Fruit fly (Drosophila melanogaster) whole organism, embryonic: ENCODE results near the gene CG16965.

ENCODE experiments used
- Adf1 ChIP-seq: fragments of 200-800 bp; sonication (Bioruptor generic); IDR thresholded peaks from 2 replicates; pipeline ENCODE4 v1.3.6; 2022; ENCODE audit warnings: missing biosample characterization, missing genetic modification characterization
- BEAF-32 ChIP-seq: fragments of 200-800 bp; sonication (Bioruptor generic); optimal IDR thresholded peaks from 3 replicates; lab custom pipeline; 2017; ENCODE audit warnings: missing biosample characterization, missing genetic modification characterization, mild to moderate bottlenecking, moderate library complexity, missing genetic modification reagents
- CG10147 ChIP-seq: fragments of 200-800 bp; sonication (Bioruptor generic); optimal IDR thresholded peaks from 2 replicates; lab custom pipeline; 2019; ENCODE audit warnings: missing biosample characterization, mild to moderate bottlenecking, missing genetic modification characterization, moderate library complexity
- CG11247 ChIP-seq: fragments of 200-800 bp; sonication (Bioruptor generic); IDR thresholded peaks from 2 replicates; pipeline ENCODE4 v1.3.6; 2022; ENCODE audit warnings: missing biosample characterization, missing genetic modification characterization
- CG12219 ChIP-seq: fragments of 200-800 bp; sonication (Bioruptor generic); optimal IDR thresholded peaks from 3 replicates; lab custom pipeline; 2018; ENCODE audit warnings: missing biosample characterization, mild to moderate bottlenecking, missing genetic modification characterization
- CG12744 ChIP-seq: fragments of 200-800 bp; sonication (Bioruptor generic); optimal IDR thresholded peaks from 2 replicates; lab custom pipeline; 2016; ENCODE audit warnings: missing biosample characterization, missing genetic modification characterization
- CG12769 ChIP-seq: fragments of 200-800 bp; sonication (Bioruptor generic); optimal IDR thresholded peaks from 2 replicates; lab custom pipeline; 2019; ENCODE audit warnings: missing biosample characterization, mild to moderate bottlenecking, missing genetic modification characterization, moderate library complexity
- CG14667 ChIP-seq: fragments of 200-800 bp; sonication (Bioruptor generic); IDR thresholded peaks from 2 replicates; pipeline ENCODE4 v1.3.6; 2022; ENCODE audit warnings: missing biosample characterization, missing genetic modification characterization
- CG15479 ChIP-seq: fragments of 200-800 bp; sonication (Bioruptor generic); optimal IDR thresholded peaks from 3 replicates; lab custom pipeline; 2019; ENCODE audit warnings: missing biosample characterization, mild to moderate bottlenecking, missing genetic modification characterization, moderate library complexity
- CG18599 ChIP-seq: fragments of 200-800 bp; sonication (Bioruptor generic); optimal IDR thresholded peaks from 3 replicates; lab custom pipeline; 2017; ENCODE audit warnings: missing biosample characterization, missing genetic modification characterization, mild to moderate bottlenecking, moderate library complexity, missing genetic modification reagents
- CG18619 ChIP-seq: fragments of 200-800 bp; sonication (Bioruptor generic); optimal IDR thresholded peaks from 3 replicates; lab custom pipeline; 2017; ENCODE audit warnings: missing biosample characterization, mild to moderate bottlenecking, missing genetic modification characterization
- CG30403 ChIP-seq: fragments of 200-800 bp; sonication (Bioruptor generic); optimal IDR thresholded peaks from 3 replicates; lab custom pipeline; 2016; ENCODE audit warnings: missing biosample characterization, missing genetic modification characterization
- CG32767 ChIP-seq: fragments of 200-800 bp; sonication (Bioruptor generic); IDR thresholded peaks from 2 replicates; pipeline ENCODE4 v1.3.6; 2022; ENCODE audit warnings: missing biosample characterization, missing genetic modification characterization
- CG3407 ChIP-seq: fragments of 200-800 bp; sonication (Bioruptor generic); optimal IDR thresholded peaks from 2 replicates; lab custom pipeline; 2018; ENCODE audit warnings: missing biosample characterization, mild to moderate bottlenecking, missing genetic modification characterization
- CG42726 ChIP-seq: fragments of 200-800 bp; sonication (Bioruptor generic); IDR thresholded peaks from 2 replicates; pipeline ENCODE4 v1.3.6; 2022; ENCODE audit warnings: missing biosample characterization, missing genetic modification characterization; ENCODE audit not compliant: partially characterized antibody
- CG6272 ChIP-seq: fragments of 200-800 bp; sonication (Bioruptor generic); IDR thresholded peaks from 2 replicates; pipeline ENCODE4 v1.3.6; 2022; ENCODE audit warnings: missing biosample characterization, missing genetic modification characterization
- CG7786 ChIP-seq: fragments of 200-800 bp; sonication (Bioruptor generic); optimal IDR thresholded peaks from 2 replicates; lab custom pipeline; 2016; ENCODE audit warnings: missing biosample characterization, missing genetic modification characterization
- CG7987 ChIP-seq: fragments of 200-800 bp; sonication (Bioruptor generic); optimal IDR thresholded peaks from 2 replicates; lab custom pipeline; 2018; ENCODE audit warnings: missing biosample characterization, mild to moderate bottlenecking, missing genetic modification characterization, moderate library complexity
- CG9876 ChIP-seq: fragments of 200-800 bp; sonication (Bioruptor generic); optimal IDR thresholded peaks from 2 replicates; lab custom pipeline; 2016; ENCODE audit warnings: missing biosample characterization, missing genetic modification characterization
- CG9932 ChIP-seq: fragments of 200-800 bp; sonication (Bioruptor generic); IDR thresholded peaks from 2 replicates; pipeline ENCODE4 v1.3.6; 2022; ENCODE audit warnings: missing biosample characterization, missing genetic modification characterization
- Eip74EF ChIP-seq, 2 experiments: fragments of 200-800 bp in 1 of 2; fragments of >200 bp in 1 of 2; sonication (Bioruptor generic) in 1 of 2; optimal IDR thresholded peaks; 2 replicates each; lab custom pipeline; 2017 to 2019; ENCODE audit warnings: missing biosample characterization in 2 of 2, missing genetic modification characterization in 2 of 2, mild to moderate bottlenecking in 1 of 2, moderate library complexity in 1 of 2
- Ets65A ChIP-seq: fragments of 200-800 bp; sonication (Bioruptor generic); peaks from one replicate; lab custom pipeline; 2016; ENCODE audit warnings: missing biosample characterization, missing genetic modification characterization
- Hand ChIP-seq: fragments of 200-800 bp; sonication (Bioruptor generic); optimal IDR thresholded peaks from 2 replicates; lab custom pipeline; 2017; ENCODE audit warnings: mild to moderate bottlenecking, missing biosample characterization, missing genetic modification reagents, missing genetic modification characterization
- Hr51 ChIP-seq, 2 experiments: fragments of 200-800 bp; sonication (Bioruptor generic); optimal IDR thresholded peaks; 2 replicates in 1 of 2; 3 replicates in 1 of 2; lab custom pipeline; 2016 to 2018; ENCODE audit warnings: missing biosample characterization in 2 of 2, missing genetic modification characterization in 2 of 2, mild to moderate bottlenecking in 1 of 2, moderate library complexity in 1 of 2
- Kr ChIP-seq: fragments of 200-800 bp; sonication (Bioruptor generic); optimal IDR thresholded peaks from 2 replicates; lab custom pipeline; 2017; ENCODE audit warnings: missing biosample characterization, mild to moderate bottlenecking, missing genetic modification characterization
- MTF-1 ChIP-seq: fragments of 200-800 bp; sonication (Bioruptor generic); optimal IDR thresholded peaks from 2 replicates; lab custom pipeline; 2018; ENCODE audit warnings: missing biosample characterization, mild to moderate bottlenecking, missing genetic modification characterization, borderline replicate concordance
- Oli ChIP-seq: fragments of 200-800 bp; sonication (Bioruptor generic); optimal IDR thresholded peaks from 2 replicates; lab custom pipeline; 2018; ENCODE audit warnings: missing biosample characterization, mild to moderate bottlenecking, missing genetic modification characterization, moderate library complexity
- Optix ChIP-seq: fragments of 200-800 bp; sonication (Bioruptor generic); IDR thresholded peaks from 3 replicates; pipeline ENCODE4 v1.3.6; 2022; ENCODE audit warnings: missing biosample characterization, missing genetic modification characterization
- Ravus ChIP-seq: fragments of 200-800 bp; sonication (Bioruptor generic); IDR thresholded peaks from 2 replicates; pipeline ENCODE4 v1.3.6; 2022; ENCODE audit warnings: missing biosample characterization, missing genetic modification characterization
- Six4 ChIP-seq: fragments of 200-800 bp; sonication (Bioruptor generic); optimal IDR thresholded peaks from 2 replicates; lab custom pipeline; 2016; ENCODE audit warnings: missing biosample characterization, missing genetic modification characterization
- Xrp1 ChIP-seq: fragments of 200-800 bp; sonication (Bioruptor generic); IDR thresholded peaks from 2 replicates; pipeline ENCODE4 v1.3.6; 2022; ENCODE audit warnings: missing biosample characterization, missing genetic modification characterization
- abd-A ChIP-seq: fragments of 200-800 bp; sonication (Bioruptor generic); optimal IDR thresholded peaks from 3 replicates; lab custom pipeline; 2019; ENCODE audit warnings: missing biosample characterization, mild to moderate bottlenecking, missing genetic modification characterization, moderate library complexity
- ap ChIP-seq: fragments of 200-800 bp; sonication (Bioruptor generic); IDR thresholded peaks from 2 replicates; pipeline ENCODE4 v1.3.6; 2022; ENCODE audit warnings: missing biosample characterization, missing genetic modification characterization
- ara ChIP-seq: fragments of 200-800 bp; sonication (Bioruptor generic); IDR thresholded peaks from 2 replicates; pipeline ENCODE4 v1.3.6; 2022; ENCODE audit warnings: missing biosample characterization, missing genetic modification characterization
- ato ChIP-seq: fragments of 200-800 bp; sonication (Bioruptor generic); IDR thresholded peaks from 2 replicates; pipeline ENCODE4 v1.3.6; 2022; ENCODE audit warnings: missing biosample characterization, missing genetic modification characterization; ENCODE audit not compliant: partially characterized antibody
- az2 ChIP-seq: fragments of 200-800 bp; sonication (Bioruptor generic); optimal IDR thresholded peaks from 3 replicates; lab custom pipeline; 2016; ENCODE audit warnings: missing biosample characterization, missing genetic modification characterization
- cad ChIP-seq: fragments of >200 bp; optimal IDR thresholded peaks from 2 replicates; lab custom pipeline; 2017; ENCODE audit warnings: missing biosample characterization, missing genetic modification characterization
- cas ChIP-seq: fragments of 200-800 bp; sonication (Bioruptor generic); IDR thresholded peaks from 2 replicates; pipeline ENCODE4 v1.3.6; 2022; ENCODE audit warnings: missing biosample characterization, missing genetic modification characterization
- ci ChIP-seq: fragments of 200-800 bp; sonication (Bioruptor generic); IDR thresholded peaks from 3 replicates; pipeline ENCODE4 v1.3.6; 2022; ENCODE audit warnings: missing biosample characterization, missing genetic modification characterization
- crp ChIP-seq, 2 experiments: fragments of 200-800 bp; sonication (Bioruptor generic); optimal IDR thresholded peaks; 2 replicates in 1 of 2; 3 replicates in 1 of 2; lab custom pipeline; 2017; ENCODE audit warnings: missing biosample characterization in 2 of 2, missing genetic modification characterization in 2 of 2, mild to moderate bottlenecking in 1 of 2, moderate library complexity in 1 of 2
- cwo ChIP-seq: fragments of 200-800 bp; sonication (Bioruptor generic); optimal IDR thresholded peaks from 3 replicates; lab custom pipeline; 2017; ENCODE audit warnings: missing biosample characterization, missing genetic modification characterization, mild to moderate bottlenecking, moderate library complexity, missing genetic modification reagents
- dpn ChIP-seq, 2 experiments: fragments of 200-800 bp; sonication (Bioruptor generic); optimal IDR thresholded peaks; 3 replicates each; lab custom pipeline; 2016; ENCODE audit warnings: missing biosample characterization in 2 of 2, missing genetic modification characterization in 2 of 2
- eyg ChIP-seq: fragments of 200-800 bp; sonication (Bioruptor generic); optimal IDR thresholded peaks from 3 replicates; lab custom pipeline; 2016; ENCODE audit warnings: missing biosample characterization, missing genetic modification characterization
- inv ChIP-seq: fragments of 200-800 bp; sonication (Bioruptor generic); IDR thresholded peaks from 2 replicates; pipeline ENCODE4 v1.3.6; 2022; ENCODE audit warnings: missing biosample characterization, missing genetic modification characterization; ENCODE audit not compliant: partially characterized antibody
- lov ChIP-seq, 2 experiments: fragments of 200-800 bp in 1 of 2; fragments of >200 bp in 1 of 2; sonication (Bioruptor generic) in 1 of 2; IDR thresholded peaks in 1 of 2; optimal IDR thresholded peaks in 1 of 2; 2 replicates in 1 of 2; 3 replicates in 1 of 2; pipeline versions ENCODE4 v1.3.6 to Lab custom; 2017 to 2022; ENCODE audit warnings: missing biosample characterization in 1 of 2, missing genetic modification characterization in 1 of 2
- peb ChIP-seq: fragments of 200-800 bp; sonication (Bioruptor generic); IDR thresholded peaks from 2 replicates; pipeline ENCODE4 v1.3.6; 2022; ENCODE audit warnings: missing biosample characterization, missing genetic modification characterization
- repo ChIP-seq: fragments of 200-800 bp; sonication (Bioruptor generic); optimal IDR thresholded peaks from 2 replicates; lab custom pipeline; 2016; ENCODE audit warnings: missing biosample characterization, missing genetic modification characterization
- salm ChIP-seq: fragments of 200-800 bp; sonication (Bioruptor generic); optimal IDR thresholded peaks from 2 replicates; lab custom pipeline; 2018; ENCODE audit warnings: missing biosample characterization, mild to moderate bottlenecking, missing genetic modification characterization

Gene CG16965

DNA sequence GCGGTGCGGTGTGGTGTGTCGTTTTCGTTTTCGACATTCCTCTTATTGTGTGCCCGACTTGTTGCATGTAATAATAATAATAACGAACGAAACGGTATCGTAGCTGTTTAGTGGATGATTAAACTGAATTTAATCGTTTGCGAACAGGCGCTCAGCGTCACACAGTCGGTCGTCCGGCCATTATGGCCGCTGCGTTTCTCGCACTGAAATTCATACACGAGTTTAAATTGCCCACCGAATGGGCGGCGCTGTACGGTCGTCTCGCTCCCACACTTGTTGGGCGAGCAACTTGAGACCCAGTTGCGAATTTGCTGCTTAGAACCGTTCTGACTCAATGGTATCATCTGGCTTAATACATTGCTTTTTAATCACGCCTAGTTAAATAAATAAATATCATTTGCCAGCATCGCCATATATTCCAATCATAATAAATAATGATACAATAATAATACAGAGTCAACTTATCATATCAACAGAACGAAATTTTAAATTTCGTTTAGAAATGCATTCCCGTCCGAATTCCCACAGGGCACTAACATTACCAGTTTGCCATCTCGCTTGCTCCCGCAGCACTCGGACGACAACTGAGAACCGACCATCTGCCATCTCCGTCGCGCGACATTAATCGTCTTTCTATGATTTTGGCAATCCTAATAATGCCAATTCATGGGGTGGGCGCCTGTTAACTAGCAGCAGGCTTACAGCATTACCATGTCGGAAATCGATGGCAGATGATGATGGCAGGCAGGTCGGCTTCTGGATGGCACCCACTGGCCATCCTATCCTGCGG is 29.7 kb downstream of the CG16965 start (continued):
- TF ChIP-seq Hr51 (GFP tag; optimal IDR thresholded peaks at IDR 0.05; lab: Kevin White, UChicago) (peak; percentile 71 to 92), CG10147 (GFP tag; lab: Kevin White, UChicago) (peak; percentile 94), Eip74EF (GFP tag; optimal IDR thresholded peaks at IDR 0.05; lab: Kevin White, UChicago) (peak in 1 of 2 experiments; percentile 26), Six4 (peak; percentile 79), cad (GFP tag; lab: Kevin White, UChicago) (no peak), Kr (GFP tag; lab: Kevin White, UChicago) (no peak), Optix (GFP tag; lab: Robert Waterston, UW) (no peak), cwo (GFP tag; lab: Kevin White, UChicago) (peak; percentile 88), ap (GFP tag; lab: Robert Waterston, UW) (no peak), CG15479 (no peak), CG30403 (GFP tag; lab: Kevin White, UChicago) (peak; percentile 94), ato (GFP tag; lab: Robert Waterston, UW) (no peak), CG9932 (no peak), CG18599 (GFP tag; lab: Kevin White, UChicago) (peak; percentile 96), abd-A (tag; lab: Kevin White, UChicago) (peak; percentile 100), salm (peak; percentile 73), MTF-1 (peak; percentile 52), Ets65A (peak; percentile 93), CG14667 (GFP tag; lab: Robert Waterston, UW) (no peak), crp (GFP tag; optimal IDR thresholded peaks at IDR 0.05; lab: Kevin White, UChicago) (peak in 1 of 2 experiments; percentile 68), CG12769 (tag; lab: Kevin White, UChicago) (peak; percentile 94), cas (GFP tag; lab: Robert Waterston, UW) (no peak), ci (GFP tag; lab: Robert Waterston, UW) (no peak), CG7786 (peak; percentile 66), CG12219 (GFP tag; lab: Kevin White, UChicago) (peak; percentile 91), CG18619 (GFP tag; lab: Kevin White, UChicago) (peak; percentile 94), CG32767 (no peak), Oli (tag; lab: Kevin White, UChicago) (peak; percentile 95), CG6272 (GFP tag; lab: Robert Waterston, UW) (peak; percentile 86), Hand (GFP tag; lab: Kevin White, UChicago) (peak; percentile 92), inv (no peak), Xrp1 (GFP tag; lab: Robert Waterston, UW) (no peak), repo (GFP tag; lab: Kevin White, UChicago) (peak; percentile 4), lov (optimal IDR thresholded peaks at IDR 0.05; lab: Kevin White, UChicago) (no peak), lov (GFP tag; IDR thresholded peaks at IDR 0.05; lab: Robert Waterston, UW) (no peak), CG42726 (GFP tag; lab: Robert Waterston, UW) (no peak), eyg (no peak), ara (GFP tag; lab: Robert Waterston, UW) (no peak), CG12744 (peak; percentile 64), az2 (GFP tag; lab: Kevin White, UChicago) (peak; percentile 88), CG7987 (GFP tag; lab: Kevin White, UChicago) (peak; percentile 30), CG9876 (GFP tag; lab: Kevin White, UChicago) (no peak), dpn (GFP tag; optimal IDR thresholded peaks at IDR 0.05; lab: Kevin White, UChicago) (peak; percentile 82 to 91), Adf1 (GFP tag; lab: Robert Waterston, UW) (no peak), CG3407 (peak; percentile 66), BEAF-32 (peak; percentile 20), peb (GFP tag; lab: Robert Waterston, UW) (no peak), Ravus (GFP tag; lab: Robert Waterston, UW) (no peak), CG11247 (GFP tag; lab: Robert Waterston, UW) (no peak)
